Fruit fly (Drosophila melanogaster): Measurements from ENCODE around the gene CG3349.

Gene CG3349

DNA sequence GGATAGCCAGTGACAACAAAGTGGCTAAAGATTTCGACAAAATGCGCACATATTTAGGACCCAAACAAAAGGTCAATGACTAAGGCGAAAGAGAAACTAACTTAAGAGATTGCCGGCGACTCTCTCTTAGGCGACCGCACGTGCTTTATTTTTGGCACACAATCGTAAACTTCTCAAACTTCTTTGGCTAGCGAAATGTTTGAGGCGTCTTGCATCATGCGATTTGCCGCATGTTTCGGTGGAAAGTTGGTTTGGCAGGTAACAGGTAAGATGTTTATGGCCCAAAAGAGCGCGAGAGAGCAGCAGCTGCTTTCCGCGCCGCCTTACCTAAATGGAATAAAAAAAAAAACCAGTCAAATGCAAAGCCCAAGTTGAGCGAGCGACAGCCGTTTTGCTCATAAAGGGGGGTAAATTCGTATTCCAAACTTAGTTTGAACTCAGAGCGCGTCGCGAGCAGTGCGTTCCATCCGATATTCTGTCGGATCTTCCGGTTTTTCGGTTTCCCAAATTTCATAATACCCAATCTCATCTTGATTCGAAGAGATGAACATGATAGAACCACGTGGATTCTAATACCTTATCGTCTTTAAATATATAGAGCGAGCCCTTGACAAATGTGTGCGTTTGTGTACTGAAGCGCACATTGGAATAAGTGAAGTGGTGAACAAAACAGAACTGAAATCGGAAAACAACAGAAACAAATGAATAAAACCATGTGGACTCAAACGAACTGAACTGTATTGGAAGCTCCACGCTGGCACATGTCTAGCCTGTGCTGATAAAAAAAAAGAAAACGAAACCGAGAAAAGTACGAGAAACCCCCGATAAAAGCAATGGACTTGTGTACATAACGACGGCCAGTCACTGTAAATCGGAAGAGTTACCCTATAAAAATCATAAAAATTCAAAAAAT, 7.8 kb downstream of the CG3349 start:
- TF ChIP-seq noc (tag; optimal IDR thresholded peaks at IDR 0.05) = peak; percentile 35

DNA sequence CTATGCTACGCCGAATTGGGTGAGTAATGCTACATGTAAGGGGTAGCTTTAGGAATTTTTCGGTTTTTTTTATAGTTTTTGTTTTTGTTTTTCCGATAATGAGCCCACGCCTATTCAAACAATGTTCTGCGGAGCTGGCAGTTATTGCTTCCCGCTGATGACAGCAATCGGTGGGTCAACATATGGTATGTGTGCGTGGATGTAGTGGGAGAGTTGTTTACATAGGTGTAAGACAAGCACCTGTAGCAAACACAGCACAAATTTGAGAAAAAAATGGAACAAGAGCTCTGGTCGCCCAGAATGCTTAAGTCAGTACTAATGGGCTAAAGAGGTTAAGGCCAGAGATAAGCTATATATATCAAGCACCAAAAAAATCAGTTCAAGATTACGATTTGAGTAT, 8.8 kb downstream of the CG3349 start:
- no peak for TF ChIP-seq noc (tag; optimal IDR thresholded peaks at IDR 0.05)

DNA sequence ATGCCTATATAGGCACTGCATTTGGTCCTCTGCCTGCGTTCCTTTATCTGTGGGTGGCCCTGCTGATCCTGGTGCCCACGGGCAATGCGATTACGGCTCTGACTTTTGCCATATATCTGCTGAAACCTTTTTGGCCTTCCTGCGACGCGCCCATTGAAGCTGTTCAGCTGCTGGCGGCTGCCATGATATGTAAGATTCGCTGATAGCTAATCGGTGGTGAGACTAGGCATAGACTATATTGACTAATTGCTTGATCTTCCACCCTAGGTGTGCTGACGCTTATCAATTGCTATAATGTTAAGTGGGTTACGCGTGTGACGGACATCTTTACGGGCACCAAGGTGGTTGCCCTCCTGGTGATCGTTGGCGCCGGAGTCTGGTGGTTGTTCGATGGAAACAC, 10.5 kb downstream of the CG3349 start:
- no peak for TF ChIP-seq noc (tag; optimal IDR thresholded peaks at IDR 0.05)

DNA sequence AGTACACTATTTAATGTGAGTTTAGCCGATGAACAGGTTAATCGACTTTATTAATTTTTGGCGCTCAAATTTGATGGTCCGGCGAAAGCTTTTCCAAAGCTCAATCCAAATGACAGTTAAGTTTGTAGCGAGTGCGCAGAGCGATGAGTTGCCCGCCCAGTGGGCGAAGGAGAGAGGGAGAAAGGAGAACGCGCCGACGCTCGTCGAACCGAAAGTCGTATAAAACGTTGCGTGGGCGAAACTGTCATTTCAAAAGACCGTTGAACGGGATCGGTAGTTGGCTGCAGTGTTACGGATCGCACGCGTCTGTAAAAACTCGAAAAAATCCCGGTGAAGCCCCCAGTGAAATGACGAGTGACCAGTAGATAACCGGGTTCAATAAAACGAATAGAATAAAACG, 12.6 kb downstream of the CG3349 start, which contains the start of gene Zip71B:
TSS of gene Zip71B (plus strand) at position 265 of the 400 bp plus-strand sequence.
- TF ChIP-seq noc (tag; optimal IDR thresholded peaks at IDR 0.05) = no peak

DNA sequence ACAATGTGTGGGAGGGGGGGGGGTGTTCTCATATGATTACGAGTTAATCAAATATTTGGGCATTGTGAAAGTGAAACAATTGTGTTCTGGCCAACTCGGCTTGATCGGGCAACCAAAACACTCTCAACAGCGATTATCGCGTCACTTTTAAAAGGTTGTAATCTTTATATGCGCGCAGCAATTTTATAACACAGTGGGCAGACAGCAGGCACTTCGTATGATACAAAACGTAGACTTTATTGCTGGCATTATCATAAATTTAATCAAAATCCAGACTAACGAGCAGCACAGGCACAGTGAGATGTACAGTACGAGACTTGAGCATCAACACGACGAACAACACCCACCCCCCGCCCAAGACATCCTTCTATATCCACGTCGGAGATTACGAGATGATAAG, 13.4 kb downstream of the CG3349 start:
- TF ChIP-seq noc (tag; optimal IDR thresholded peaks at IDR 0.05) = peak; percentile 65

DNA sequence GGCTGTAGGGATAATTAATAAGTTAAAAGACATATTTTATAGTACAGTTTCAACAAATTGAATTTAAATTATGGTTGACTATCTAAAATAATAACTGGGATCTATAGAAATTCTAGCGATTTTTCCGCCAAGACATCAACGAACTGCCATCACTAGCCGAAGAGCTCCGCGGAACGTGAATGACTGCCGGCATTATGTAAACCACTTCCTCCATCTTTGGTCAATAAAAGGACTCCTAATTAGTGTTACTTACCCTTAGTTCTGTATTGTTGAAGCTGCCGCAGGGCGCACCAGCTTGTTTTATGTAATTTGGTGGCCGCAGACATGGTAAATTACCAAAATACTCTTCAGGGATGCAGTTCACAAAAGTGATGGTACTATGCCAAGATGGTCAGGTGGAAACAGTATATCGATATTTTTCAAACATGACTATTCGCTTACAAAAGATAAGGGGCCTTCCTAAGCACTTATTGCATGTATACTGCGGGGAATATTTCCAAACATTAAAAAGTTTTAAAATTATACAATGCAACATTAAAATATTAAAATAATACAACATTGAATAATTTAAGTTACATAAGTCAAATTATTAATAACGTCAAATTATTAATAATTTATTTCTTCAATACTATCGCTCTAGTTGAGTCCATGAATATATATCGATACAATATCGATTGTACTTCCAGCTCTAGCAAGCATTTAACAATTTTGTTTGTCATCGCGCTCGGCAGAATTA, 20.0 kb downstream of the CG3349 start, which contains the start of the genes mRpL39 and Prosbeta2:
TSS of gene mRpL39 (minus strand) at position 383 of the 736 bp plus-strand sequence.
TSS of gene Prosbeta2 (plus strand) at position 668 of the 736 bp plus-strand sequence.
- TF ChIP-seq noc (tag; optimal IDR thresholded peaks at IDR 0.05) = no peak

DNA sequence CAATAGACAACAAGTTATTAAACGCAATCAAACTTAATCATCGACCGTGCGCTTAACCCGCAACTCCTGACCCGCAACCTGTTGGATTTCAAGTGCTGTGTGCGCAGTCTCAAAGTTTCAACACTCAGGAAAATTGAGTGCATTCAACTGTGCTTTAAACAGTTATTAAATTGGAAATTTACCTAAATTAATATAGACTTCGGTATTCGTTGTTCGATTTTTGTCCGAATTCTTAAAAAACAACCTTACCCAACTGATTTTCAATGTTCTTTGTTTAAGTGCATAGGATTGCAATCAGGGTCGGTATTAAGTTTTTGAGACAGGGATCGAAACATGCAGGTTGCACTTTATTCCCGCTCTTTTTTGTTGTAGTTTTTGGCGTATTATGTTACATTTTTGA, 25.7 kb downstream of the CG3349 start:
- TF ChIP-seq noc (tag; optimal IDR thresholded peaks at IDR 0.05) = no peak

DNA sequence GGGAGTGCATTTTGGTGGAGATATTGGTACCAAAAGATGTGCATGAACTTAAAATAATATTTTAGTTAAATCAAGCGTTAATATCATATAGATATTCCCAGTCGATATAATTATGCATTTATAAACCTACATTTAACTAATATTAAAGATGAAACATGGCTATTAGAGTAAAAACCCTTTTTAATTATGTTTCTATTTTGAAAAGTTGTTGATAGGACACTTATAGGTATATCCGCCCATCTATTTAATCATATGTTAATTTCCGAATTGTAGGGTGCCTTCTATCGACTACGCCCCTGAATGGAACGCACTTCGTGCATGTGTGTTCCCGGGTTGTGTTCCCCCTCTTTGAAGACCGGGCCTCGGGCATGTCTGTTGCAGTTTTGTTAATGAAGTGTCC, 26.4 kb downstream of the CG3349 start:
- TF ChIP-seq noc (tag; optimal IDR thresholded peaks at IDR 0.05) = no peak

DNA sequence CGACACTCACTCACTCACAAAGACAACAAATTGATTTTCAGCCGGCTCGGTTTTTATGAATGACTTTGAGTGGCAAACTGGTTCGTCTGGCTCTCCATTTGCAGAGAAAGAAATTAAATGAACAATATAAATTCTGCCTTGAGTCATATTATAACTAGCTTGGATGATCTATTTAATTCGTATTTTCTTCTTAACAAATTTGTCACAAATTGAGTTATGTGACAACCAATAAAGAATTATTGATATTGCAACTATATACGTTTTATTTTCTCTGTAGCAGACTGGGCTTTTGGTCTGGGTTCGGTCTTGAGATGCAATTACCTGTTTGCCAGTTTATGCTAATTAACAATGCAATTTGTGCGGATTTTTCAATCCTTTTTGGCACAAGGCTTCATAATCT, 27.4 kb downstream of the CG3349 start:
- TF ChIP-seq noc (tag; optimal IDR thresholded peaks at IDR 0.05) = no peak

DNA sequence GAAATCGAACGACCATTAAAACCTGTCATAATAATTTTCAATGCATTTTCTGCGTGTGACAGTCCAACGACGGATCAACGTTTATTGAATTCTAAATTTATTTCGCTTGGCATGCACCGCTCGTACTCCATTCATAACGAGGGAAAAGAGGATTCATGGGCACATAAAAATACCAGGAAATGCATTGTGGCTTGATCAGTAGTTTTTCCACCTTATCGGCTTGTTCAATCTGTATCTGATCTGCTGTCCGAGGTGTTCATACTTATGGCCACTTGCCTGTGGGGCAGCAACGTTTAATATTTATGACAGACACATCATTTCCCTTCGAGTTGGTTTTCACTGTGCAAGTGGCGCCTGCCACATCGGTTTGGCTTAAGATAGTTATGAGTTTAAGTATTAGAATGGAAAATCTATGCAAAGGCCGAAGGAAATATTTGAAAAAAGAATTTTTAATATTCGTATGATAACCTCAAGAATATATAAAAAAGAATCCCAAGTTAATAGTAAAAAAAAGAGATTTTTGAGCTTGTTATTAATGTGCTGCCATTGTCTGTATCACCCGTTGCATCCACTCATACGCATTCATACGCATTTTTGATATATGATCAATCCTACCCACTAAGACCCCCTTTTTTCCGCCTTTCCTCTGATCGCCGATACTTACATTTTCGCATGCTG, 28.0 kb downstream of the CG3349 start:
- no peak for TF ChIP-seq noc (tag; optimal IDR thresholded peaks at IDR 0.05)

DNA sequence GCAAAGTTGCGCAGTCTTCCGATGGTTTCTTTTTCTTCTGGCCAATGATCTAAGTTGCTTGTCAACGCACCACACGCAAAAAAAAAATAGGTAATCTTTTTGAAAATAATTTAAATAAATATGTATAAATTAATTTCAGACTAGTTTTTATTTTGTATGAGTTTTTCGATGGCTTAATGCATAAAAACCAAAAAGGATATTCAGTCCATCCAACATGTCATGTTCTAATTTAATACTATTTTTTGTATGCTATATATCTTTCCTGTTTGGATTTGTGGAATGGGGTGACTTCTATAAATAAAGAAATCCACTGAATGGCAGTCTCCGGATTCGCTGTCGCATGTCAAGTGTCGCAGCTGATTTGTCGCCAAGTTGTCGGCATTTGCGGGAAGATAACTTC, 30.3 kb downstream of the CG3349 start:
- TF ChIP-seq noc (tag; optimal IDR thresholded peaks at IDR 0.05) = no peak

DNA sequence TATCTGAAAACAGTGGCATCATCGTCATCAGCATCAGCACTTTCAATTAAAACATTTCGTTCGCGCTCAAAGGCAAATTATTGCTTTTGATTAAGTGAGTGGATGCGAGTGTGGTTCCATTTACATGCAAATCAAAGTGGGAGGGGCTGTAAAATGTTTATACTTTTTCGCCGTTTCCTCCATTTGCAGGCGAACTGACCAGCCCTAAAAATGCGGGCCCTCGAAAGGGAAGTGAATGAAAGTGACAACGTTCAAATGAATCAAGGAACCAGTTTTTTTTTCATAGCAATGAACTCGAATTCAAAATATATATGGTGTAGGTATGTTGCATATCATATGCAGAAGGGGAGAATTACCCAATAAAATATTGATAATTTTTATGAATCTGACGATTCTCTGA, 31.2 kb downstream of the CG3349 start:
- no peak for TF ChIP-seq noc (tag; optimal IDR thresholded peaks at IDR 0.05)

DNA sequence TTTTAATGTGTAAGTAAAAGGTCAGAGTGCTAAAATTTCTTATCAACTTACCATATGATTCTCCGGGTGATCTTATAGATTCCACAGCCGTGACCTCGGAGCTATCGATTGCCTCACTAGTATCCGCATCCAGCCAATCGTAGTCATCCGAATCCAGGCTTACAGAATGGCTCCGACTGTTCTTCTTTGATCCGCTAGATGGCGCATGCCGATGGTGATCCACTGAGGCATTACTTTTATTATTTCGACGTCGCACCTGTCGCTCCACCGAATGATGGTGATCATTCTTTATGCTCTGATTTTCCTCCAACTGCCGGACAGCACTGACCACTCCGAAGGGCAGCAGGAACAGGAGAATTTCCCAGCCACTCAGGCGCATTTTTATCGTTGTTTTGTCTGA, 31.7 kb downstream of the CG3349 start:
- no peak for TF ChIP-seq noc (tag; optimal IDR thresholded peaks at IDR 0.05)

DNA sequence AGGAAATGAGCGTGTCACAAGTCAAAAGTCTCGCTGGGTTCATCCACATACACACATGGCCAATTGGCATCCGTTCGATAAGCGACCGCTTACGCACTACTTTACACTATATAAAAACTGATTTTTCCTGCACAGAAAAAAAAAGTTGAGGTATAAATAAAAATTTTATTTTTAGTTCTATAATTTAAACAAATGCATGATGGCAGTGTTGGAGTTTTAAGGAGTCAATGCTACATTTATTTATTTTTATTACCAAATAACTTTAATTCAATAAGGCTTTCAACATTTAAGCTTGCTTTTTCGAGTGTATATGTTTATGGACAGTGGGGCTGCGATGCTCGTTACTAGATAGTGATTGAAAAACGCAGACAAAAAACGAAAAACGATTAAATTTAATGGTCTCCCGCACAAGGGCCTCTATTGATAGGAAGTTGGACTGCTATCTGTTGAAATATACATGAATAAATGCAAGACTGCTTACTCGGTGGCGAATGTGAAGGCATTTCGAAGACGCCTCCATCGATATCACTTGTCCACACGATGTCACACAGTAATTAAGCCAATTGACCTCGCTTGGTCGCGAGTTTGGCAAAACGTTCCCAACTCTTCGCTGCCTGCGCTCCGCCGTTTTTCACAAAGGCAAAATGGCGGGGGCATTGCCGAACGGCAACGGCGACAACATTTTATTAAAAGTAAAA, 32.4 kb downstream of the CG3349 start:
- peak; percentile 74 for TF ChIP-seq noc (tag; optimal IDR thresholded peaks at IDR 0.05)

DNA sequence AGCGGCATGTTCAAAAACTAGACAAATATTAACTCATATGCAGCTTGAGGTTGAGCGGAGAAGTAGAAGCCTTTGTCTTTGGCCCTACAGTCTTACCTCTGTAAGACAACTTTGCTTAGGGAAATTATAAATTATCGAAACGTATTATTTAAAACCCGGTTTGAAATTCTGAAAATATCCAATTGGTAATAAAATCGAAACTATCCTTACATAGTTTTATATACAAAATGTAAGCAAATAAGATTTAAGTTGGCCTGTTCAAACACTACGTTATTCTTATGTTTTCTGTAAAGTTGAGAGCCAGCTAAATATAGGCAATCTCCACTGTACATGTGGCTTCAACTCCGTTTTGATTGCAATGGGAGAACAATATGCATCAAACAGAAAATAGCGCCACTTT, 33.9 kb downstream of the CG3349 start:
- TF ChIP-seq noc (tag; optimal IDR thresholded peaks at IDR 0.05) = no peak
